Worm (Caenorhabditis elegans): ENCODE measurements around the gene R144.3.
A peak's percentile ranks its signal among the peaks of the same experiment; 100 is the strongest.
"Not testable (repeated sequence)": the region's sequence is repeated elsewhere in the genome, so short reads cannot be mapped to it uniquely, and the experiment has no call there.

The R144.3 gene

ce11 chrIII:5021689-5022088, at the start of gene R144.3:
Gene R144.3 (plus strand): TSS chrIII:5021989.
- TF ChIP-seq lin-15B (tag; optimal IDR thresholded peaks at IDR 0.05) (no peak), unc-39 (tag; optimal IDR thresholded peaks at IDR 0.05) (no peak), sea-2 (GFP tag; optimal IDR thresholded peaks at IDR 0.05) (no peak), ztf-11 (tag; optimal IDR thresholded peaks at IDR 0.05) (no peak), nhr-77 (tag; optimal IDR thresholded peaks at IDR 0.05) (no peak), nfya-1 (tag; optimal IDR thresholded peaks at IDR 0.05; ENCODE audit: insufficient read depth) (no peak), ceh-16 (tag; optimal IDR thresholded peaks at IDR 0.05) (no peak), nhr-43 (tag; optimal IDR thresholded peaks at IDR 0.05; ENCODE audit: poor library complexity, severe bottlenecking) (no peak), ZK546.5 (tag; optimal IDR thresholded peaks at IDR 0.05) (no peak), ceh-9 (tag; optimal IDR thresholded peaks at IDR 0.05) (no peak), lin-39 (tag; optimal IDR thresholded peaks at IDR 0.05) (no peak), skn-1 (tag; optimal IDR thresholded peaks at IDR 0.05) (no peak), pha-4 (tag; optimal IDR thresholded peaks at IDR 0.05) (no peak), fos-1 (tag; optimal IDR thresholded peaks at IDR 0.05) (no peak), nhr-23 (tag; optimal IDR thresholded peaks at IDR 0.05) (no peak), nhr-25 (tag; optimal IDR thresholded peaks at IDR 0.05) (no peak), eor-1 (tag; optimal IDR thresholded peaks at IDR 0.05) (no peak)

ce11 chrIII:4980367-4980766, 41.4 kb upstream of the R144.3 start, which contains the start of gene C27F2.6:
Gene C27F2.6 (minus strand): TSS chrIII:4980467.
- not testable (repeated sequence) for TF ChIP-seq lsy-12, fkh-2, jun-1 (tag; optimal IDR thresholded peaks at IDR 0.05)

ce11 chrIII:4983961-4984360, 37.8 kb upstream of the R144.3 start:
- TF ChIP-seq nfya-1 (tag; optimal IDR thresholded peaks at IDR 0.05; ENCODE audit: insufficient read depth), result no peak
- TF ChIP-seq aly-2 (tag; optimal IDR thresholded peaks at IDR 0.05), result no peak
- no peak for TF ChIP-seq sea-2 (GFP tag; optimal IDR thresholded peaks at IDR 0.05)
- no peak for TF ChIP-seq elt-2 (tag; optimal IDR thresholded peaks at IDR 0.05)
- no peak for TF ChIP-seq fos-1 (tag; optimal IDR thresholded peaks at IDR 0.05)
- no peak for TF ChIP-seq ama-1 (optimal IDR thresholded peaks at IDR 0.05)
- no peak for TF ChIP-seq nhr-12 (tag; optimal IDR thresholded peaks at IDR 0.05)
- no peak for TF ChIP-seq mml-1 (tag; optimal IDR thresholded peaks at IDR 0.05)
- no peak for TF ChIP-seq eor-1 (tag; optimal IDR thresholded peaks at IDR 0.05)
- TF ChIP-seq egl-5 (tag; optimal IDR thresholded peaks at IDR 0.05), result no peak
- no peak for TF ChIP-seq ZK546.5 (tag; optimal IDR thresholded peaks at IDR 0.05)
- no peak for TF ChIP-seq skn-1 (tag; optimal IDR thresholded peaks at IDR 0.05)
- no peak for TF ChIP-seq mdl-1 (tag; optimal IDR thresholded peaks at IDR 0.05)
- no peak for TF ChIP-seq nhr-67 (tag; optimal IDR thresholded peaks at IDR 0.05)
- TF ChIP-seq elt-3 (tag; optimal IDR thresholded peaks at IDR 0.05), result no peak
- no peak for TF ChIP-seq nhr-237 (tag; optimal IDR thresholded peaks at IDR 0.05)
- TF ChIP-seq unc-39 (tag; optimal IDR thresholded peaks at IDR 0.05), result no peak

ce11 chrIII:4984444-4985086, 37.2 kb upstream of the R144.3 start, which contains the start of gene C27F2.7:
Gene C27F2.7 (minus strand): TSS chrIII:4984494.
- no peak for TF ChIP-seq nhr-11 (tag; optimal IDR thresholded peaks at IDR 0.05)
- no peak for TF ChIP-seq ceh-82 (tag; optimal IDR thresholded peaks at IDR 0.05)
- TF ChIP-seq nfya-1 (tag; optimal IDR thresholded peaks at IDR 0.05; ENCODE audit: insufficient read depth), result peak; percentile 72

ce11 chrIII:4986790-4987259, 35.0 kb upstream of the R144.3 start, which contains the start of the genes C27F2.10 and wdr-60:
Gene C27F2.10 (minus strand): TSS chrIII:4986898.
Gene wdr-60 (plus strand): TSS chrIII:4987209.
- TF ChIP-seq nhr-11 (tag; optimal IDR thresholded peaks at IDR 0.05) (no peak), elt-2 (tag; optimal IDR thresholded peaks at IDR 0.05) (no peak), nhr-67 (tag; optimal IDR thresholded peaks at IDR 0.05) (no peak), unc-39 (tag; optimal IDR thresholded peaks at IDR 0.05) (no peak), snpc-4 (tag; optimal IDR thresholded peaks at IDR 0.05) (no peak), aly-2 (tag; optimal IDR thresholded peaks at IDR 0.05) (no peak), egl-5 (tag; optimal IDR thresholded peaks at IDR 0.05) (no peak), elt-1 (tag; optimal IDR thresholded peaks at IDR 0.05) (no peak), lin-15B (tag; optimal IDR thresholded peaks at IDR 0.05) (peak; percentile 44), fos-1 (tag; optimal IDR thresholded peaks at IDR 0.05) (no peak), lin-39 (tag; optimal IDR thresholded peaks at IDR 0.05) (no peak), lsy-12 (tag; optimal IDR thresholded peaks at IDR 0.05) (no peak), nfya-1 (tag; optimal IDR thresholded peaks at IDR 0.05; ENCODE audit: insufficient read depth) (peak; percentile 55), nhr-12 (tag; optimal IDR thresholded peaks at IDR 0.05) (no peak), hmg-11 (tag; optimal IDR thresholded peaks at IDR 0.05) (no peak), nhr-23 (tag; optimal IDR thresholded peaks at IDR 0.05) (peak; percentile 1)
